Worm (Caenorhabditis elegans) whole organism, L1 larva: ENCODE results near the gene F42F12.4.

Experiments used
- C04F5.9 ChIP-seq: sonication (generic microtip); optimal IDR thresholded peaks from 2 replicates; lab custom pipeline; 2016; ENCODE audit warnings: missing genetic modification characterization, missing compliant biosample characterization
- C16A3.4 ChIP-seq: fragments of 150-350 bp; optimal IDR thresholded peaks from 2 replicates; lab custom pipeline; 2014; ENCODE audit warnings: missing biosample characterization, missing genetic modification characterization
- F16B12.6 ChIP-seq: fragments of 150-350 bp; optimal IDR thresholded peaks from 2 replicates; lab custom pipeline; 2014; ENCODE audit warnings: missing biosample characterization, missing genetic modification characterization
- ama-1 ChIP-seq: fragments of 150-350 bp; optimal IDR thresholded peaks from 2 replicates; lab custom pipeline; 2014
- ceh-63 ChIP-seq: fragments of 200-800 bp; sonication (Bioruptor generic); optimal IDR thresholded peaks from 2 replicates; lab custom pipeline; 2018; ENCODE audit warnings: mild to moderate bottlenecking, missing genetic modification characterization, missing compliant biosample characterization
- ceh-82 ChIP-seq, 3 experiments: fragments of 150-350 bp in 1 of 3; sonication (generic microtip) in 2 of 3; optimal IDR thresholded peaks; 2 replicates each; lab custom pipeline; 2014 to 2017; ENCODE audit warnings: missing biosample characterization in 3 of 3, missing genetic modification characterization in 3 of 3
- ceh-88 ChIP-seq: fragments of 200-800 bp; sonication (Bioruptor generic); IDR thresholded peaks from 2 replicates; pipeline ENCODE4 v1.3.6; 2022; ENCODE audit warnings: missing genetic modification characterization, missing compliant biosample characterization
- ces-1 ChIP-seq: fragments of 150-350 bp; optimal IDR thresholded peaks from 2 replicates; lab custom pipeline; 2014; ENCODE audit warnings: missing biosample characterization, missing genetic modification reagents, missing genetic modification characterization
- dpl-1 ChIP-seq, 3 experiments: fragments of 150-350 bp in 2 of 3; sonication (generic microtip) in 1 of 3; optimal IDR thresholded peaks; 2 replicates each; lab custom pipeline; 2014 to 2017; ENCODE audit warnings: missing biosample characterization in 3 of 3, missing genetic modification characterization in 3 of 3, missing genetic modification reagents in 3 of 3
- dsc-1 ChIP-seq: sonication (generic microtip); optimal IDR thresholded peaks from 2 replicates; lab custom pipeline; 2016; ENCODE audit warnings: mild to moderate bottlenecking, missing genetic modification characterization, missing compliant biosample characterization
- elt-2 ChIP-seq: sonication (generic microtip); optimal IDR thresholded peaks from 2 replicates; lab custom pipeline; 2016; ENCODE audit warnings: missing genetic modification characterization, mild to moderate bottlenecking, inconsistent platforms, missing compliant biosample characterization, missing genetic modification reagents
- elt-3 ChIP-seq, 6 experiments: fragments of 150-350 bp in 1 of 6; sonication (generic microtip); optimal IDR thresholded peaks; 2 replicates each; lab custom pipeline; 2017 to 2018; ENCODE audit warnings: missing biosample characterization in 6 of 6, missing genetic modification characterization in 6 of 6, inconsistent platforms in 1 of 6
- ets-5 ChIP-seq: fragments of 200-800 bp; sonication (Bioruptor generic); IDR thresholded peaks from 2 replicates; pipeline ENCODE4 v1.3.6; 2022; ENCODE audit warnings: missing genetic modification characterization, missing compliant biosample characterization
- fkh-10 ChIP-seq: sonication (generic microtip); optimal IDR thresholded peaks from 2 replicates; lab custom pipeline; 2017; ENCODE audit warnings: missing biosample characterization, missing genetic modification reagents, missing genetic modification characterization
- fkh-8 ChIP-seq: sonication (generic microtip); optimal IDR thresholded peaks from 2 replicates; lab custom pipeline; 2016; ENCODE audit warnings: mild to moderate bottlenecking, missing genetic modification characterization, missing compliant biosample characterization
- hlh-4 ChIP-seq: sonication (generic microtip); optimal IDR thresholded peaks from 2 replicates; lab custom pipeline; 2016; ENCODE audit warnings: mild to moderate bottlenecking, missing genetic modification characterization, missing compliant biosample characterization
- irx-1 ChIP-seq: sonication (generic microtip); optimal IDR thresholded peaks from 2 replicates; lab custom pipeline; 2016; ENCODE audit warnings: missing genetic modification characterization, missing compliant biosample characterization
- isw-1 ChIP-seq: fragments of 200-800 bp; sonication (Bioruptor generic); IDR thresholded peaks from 2 replicates; pipeline ENCODE4 v1.3.6; 2022; ENCODE audit warnings: missing genetic modification characterization, missing compliant biosample characterization
- jun-1 ChIP-seq: fragments of 150-350 bp; optimal IDR thresholded peaks from 2 replicates; lab custom pipeline; 2014; ENCODE audit warnings: missing biosample characterization, missing genetic modification reagents, missing genetic modification characterization
- lir-3 ChIP-seq: sonication (generic microtip); optimal IDR thresholded peaks from 2 replicates; lab custom pipeline; 2016; ENCODE audit warnings: mild to moderate bottlenecking, missing genetic modification characterization, moderate library complexity, missing compliant biosample characterization; ENCODE audit not compliant: poor library complexity
- lsy-2 ChIP-seq, 2 experiments: fragments of 150-350 bp; optimal IDR thresholded peaks; 2 replicates each; lab custom pipeline; 2014; ENCODE audit warnings: missing biosample characterization in 2 of 2, missing genetic modification characterization in 2 of 2
- mdl-1 ChIP-seq, 2 experiments: fragments of 150-350 bp; optimal IDR thresholded peaks; 2 replicates each; lab custom pipeline; 2014 to 2017; ENCODE audit warnings: missing biosample characterization in 2 of 2, missing genetic modification characterization in 2 of 2, inconsistent platforms in 1 of 2
- nhr-11 ChIP-seq: fragments of 150-350 bp; optimal IDR thresholded peaks from 2 replicates; lab custom pipeline; 2014; ENCODE audit warnings: missing biosample characterization, missing genetic modification characterization
- nhr-19 ChIP-seq: fragments of 200-800 bp; sonication (Bioruptor generic); conservative IDR thresholded peaks from 2 replicates; pipeline ENCODE4 v1.3.6; 2022; ENCODE audit warnings: missing genetic modification characterization, missing compliant biosample characterization
- nhr-28 ChIP-seq: fragments of 150-350 bp; optimal IDR thresholded peaks from 2 replicates; lab custom pipeline; 2014; ENCODE audit warnings: missing biosample characterization, missing genetic modification characterization
- nhr-71 ChIP-seq: sonication (generic microtip); optimal IDR thresholded peaks from 2 replicates; lab custom pipeline; 2016; ENCODE audit warnings: mild to moderate bottlenecking, missing genetic modification characterization, moderate library complexity, missing compliant biosample characterization
- nhr-76 ChIP-seq: sonication (generic microtip); optimal IDR thresholded peaks from 2 replicates; lab custom pipeline; 2017; ENCODE audit warnings: missing biosample characterization, missing genetic modification characterization
- nhr-77 ChIP-seq: fragments of 150-350 bp; optimal IDR thresholded peaks from 2 replicates; lab custom pipeline; 2014; ENCODE audit warnings: missing biosample characterization, missing genetic modification characterization
- pag-3 ChIP-seq: sonication (generic microtip); optimal IDR thresholded peaks from 2 replicates; lab custom pipeline; 2017; ENCODE audit warnings: missing genetic modification characterization, mild to moderate bottlenecking, missing compliant biosample characterization, antibody characterized with exemption, borderline replicate concordance; ENCODE audit not compliant: insufficient read depth
- pax-3 ChIP-seq: fragments of 200-800 bp; sonication (Bioruptor generic); optimal IDR thresholded peaks from 2 replicates; lab custom pipeline; 2018; ENCODE audit warnings: mild to moderate bottlenecking, missing genetic modification characterization, moderate library complexity, missing compliant biosample characterization
- snpc-4 ChIP-seq: fragments of 150-350 bp; optimal IDR thresholded peaks from 2 replicates; lab custom pipeline; 2014; ENCODE audit warnings: missing biosample characterization, missing genetic modification characterization
- snu-23 ChIP-seq: sonication (generic microtip); optimal IDR thresholded peaks from 2 replicates; lab custom pipeline; 2016; ENCODE audit warnings: missing genetic modification characterization, missing compliant biosample characterization
- unc-30 ChIP-seq: sonication (generic microtip); optimal IDR thresholded peaks from 2 replicates; lab custom pipeline; 2017; ENCODE audit warnings: missing biosample characterization, missing genetic modification characterization
- unc-86 ChIP-seq: sonication (generic microtip); optimal IDR thresholded peaks from 2 replicates; lab custom pipeline; 2016; ENCODE audit warnings: missing genetic modification characterization, missing compliant biosample characterization
- zip-4 ChIP-seq: fragments of 200-800 bp; sonication (Bioruptor generic); optimal IDR thresholded peaks from 2 replicates; lab custom pipeline; 2018; ENCODE audit warnings: mild to moderate bottlenecking, missing genetic modification characterization, moderate library complexity, missing compliant biosample characterization
- ztf-11 ChIP-seq, 2 experiments: sonication (generic microtip); optimal IDR thresholded peaks; 2 replicates each; lab custom pipeline; 2016 to 2017; ENCODE audit warnings: missing genetic modification characterization in 2 of 2, missing biosample characterization in 1 of 2, missing compliant biosample characterization in 1 of 2
- ztf-4 ChIP-seq: fragments of 150-350 bp; optimal IDR thresholded peaks from 2 replicates; lab custom pipeline; 2014; ENCODE audit warnings: missing biosample characterization, missing genetic modification characterization

F42F12.4 gene

DNA sequence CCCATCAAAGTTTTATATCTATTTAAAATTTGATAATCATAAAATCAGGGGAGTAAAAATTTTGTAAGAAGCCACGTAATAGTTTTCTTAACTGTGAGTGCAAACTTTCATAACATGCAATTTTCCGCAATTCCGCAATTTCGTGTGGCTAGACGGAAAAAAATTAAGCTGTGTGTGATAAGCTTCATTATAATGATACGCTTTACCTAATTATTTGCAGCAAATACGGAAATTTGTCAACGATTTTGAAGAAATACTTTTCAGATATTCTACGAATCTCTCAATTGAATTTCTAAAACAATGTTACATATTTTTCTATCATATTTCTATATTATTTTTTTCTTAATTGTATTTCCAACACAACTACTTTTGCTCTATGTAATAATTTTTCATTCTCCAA, 21.0 kb downstream of the F42F12.4 start, which contains the start of gene srd-46:
Gene srd-46 (plus strand): TSS at position 301 of the 400 bp plus-strand sequence.
- TF ChIP-seq fkh-10 (GFP tag; lab: Kevin White, UChicago) (no peak), C04F5.9 (tag; lab: Kevin White, UChicago) (no peak), nhr-71 (tag; lab: Kevin White, UChicago) (peak; percentile 18)

ce11 chrX:12328676-12329075, 24.1 kb downstream of the F42F12.4 start, which contains the start of gene srd-45:
TSS of gene srd-45 (plus strand) at chrX:12328976.
- TF ChIP-seq C04F5.9 (tag; lab: Kevin White, UChicago), result no peak
- no peak for TF ChIP-seq isw-1 (GFP tag; lab: Robert Waterston, UW)
- TF ChIP-seq ztf-11 (tag; optimal IDR thresholded peaks at IDR 0.05; lab: Kevin White, UChicago), result no peak
- no peak for TF ChIP-seq pag-3 (tag; lab: Kevin White, UChicago)
- no peak for TF ChIP-seq irx-1 (tag; lab: Kevin White, UChicago)
- TF ChIP-seq ama-1, result no peak
- TF ChIP-seq dsc-1 (tag; lab: Kevin White, UChicago), result no peak
- TF ChIP-seq mdl-1 (tag; optimal IDR thresholded peaks at IDR 0.05; lab: Kevin White, UChicago), result no peak
- TF ChIP-seq jun-1 (tag; lab: Kevin White, UChicago), result no peak
- TF ChIP-seq unc-86, result no peak
- no peak for TF ChIP-seq dpl-1 (GFP tag; optimal IDR thresholded peaks at IDR 0.05; lab: Kevin White, UChicago)
- no peak for TF ChIP-seq nhr-77 (tag; lab: Kevin White, UChicago)
- no peak for TF ChIP-seq ztf-4
- TF ChIP-seq unc-30 (tag; lab: Kevin White, UChicago), result no peak
- no peak for TF ChIP-seq nhr-11 (tag; lab: Kevin White, UChicago)
- no peak for TF ChIP-seq fkh-8 (tag; lab: Kevin White, UChicago)
- no peak for TF ChIP-seq zip-4 (GFP tag; lab: Kevin White, UChicago)

DNA sequence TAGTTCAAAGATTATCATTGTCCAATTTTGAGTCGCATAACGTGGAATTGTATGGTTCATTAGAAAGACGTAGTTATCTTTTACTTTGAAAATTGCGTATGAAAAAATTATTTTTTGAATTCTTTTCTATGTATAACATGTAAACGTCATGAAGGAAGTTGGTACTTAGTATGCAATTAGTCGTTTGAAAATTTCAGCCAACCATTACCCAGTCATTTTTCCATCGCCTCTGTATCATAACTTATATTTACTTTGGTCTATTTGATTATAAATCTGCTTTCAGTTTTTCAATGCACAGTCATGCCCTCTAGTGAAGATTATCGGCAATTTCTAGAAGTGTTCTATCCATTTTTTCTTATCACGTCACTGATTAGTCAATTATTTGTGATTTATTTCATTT, 26.3 kb downstream of the F42F12.4 start, which contains the start of gene srd-41:
Gene srd-41 (plus strand): TSS at position 301 of the 400 bp plus-strand sequence.
- no peak for TF ChIP-seq unc-86
- TF ChIP-seq nhr-77 (tag; lab: Kevin White, UChicago), result no peak
- TF ChIP-seq C16A3.4 (tag; lab: Kevin White, UChicago), result no peak
- TF ChIP-seq nhr-11 (tag; lab: Kevin White, UChicago), result no peak
- TF ChIP-seq nhr-28, result no peak
- no peak for TF ChIP-seq zip-4 (GFP tag; lab: Kevin White, UChicago)
- TF ChIP-seq dpl-1 (GFP tag; optimal IDR thresholded peaks at IDR 0.05; lab: Kevin White, UChicago), result no peak
- TF ChIP-seq lsy-2 (tag; optimal IDR thresholded peaks at IDR 0.05; lab: Kevin White, UChicago), result no peak
- TF ChIP-seq ceh-82 (tag; optimal IDR thresholded peaks at IDR 0.05; lab: Kevin White, UChicago), result no peak
- no peak for TF ChIP-seq snpc-4
- no peak for TF ChIP-seq nhr-76 (tag; lab: Kevin White, UChicago)

DNA sequence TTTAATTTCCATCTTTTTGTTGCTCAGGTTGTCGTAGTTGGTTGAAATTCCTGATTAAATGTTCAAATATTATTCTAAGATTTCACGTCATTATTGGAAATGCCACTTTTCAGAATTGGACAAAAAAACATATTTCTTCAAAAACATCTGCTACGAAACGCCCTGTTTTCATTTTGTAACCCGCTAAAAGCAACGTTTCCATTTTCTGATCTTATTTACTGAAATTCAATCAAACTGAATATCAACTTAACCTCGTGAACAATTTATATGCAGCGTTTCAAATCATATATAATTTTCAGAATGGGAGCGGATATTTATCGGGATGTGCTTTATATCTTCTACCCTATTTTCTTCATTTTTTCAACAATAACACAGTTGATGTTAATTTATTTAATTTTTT, 29.3 kb downstream of the F42F12.4 start, which contains the start of gene srd-40:
Gene srd-40 (plus strand): TSS at position 301 of the 400 bp plus-strand sequence.
- peak; percentile 19 for TF ChIP-seq hlh-4 (tag; lab: Kevin White, UChicago)
- no peak for TF ChIP-seq pax-3
- TF ChIP-seq snu-23 (GFP tag; lab: Kevin White, UChicago), result no peak
- TF ChIP-seq nhr-76 (tag; lab: Kevin White, UChicago), result no peak
- no peak for TF ChIP-seq ceh-88 (GFP tag; lab: Robert Waterston, UW)
- no peak for TF ChIP-seq elt-2 (tag; lab: Kevin White, UChicago)
- TF ChIP-seq ets-5 (GFP tag; lab: Robert Waterston, UW), result no peak
- TF ChIP-seq ceh-63 (GFP tag; lab: Kevin White, UChicago), result no peak
- no peak for TF ChIP-seq lsy-2 (tag; optimal IDR thresholded peaks at IDR 0.05; lab: Kevin White, UChicago)
- TF ChIP-seq lir-3 (tag; lab: Kevin White, UChicago), result no peak
- no peak for TF ChIP-seq nhr-19 (GFP tag; lab: Robert Waterston, UW)
- peak; percentile 44 for TF ChIP-seq fkh-8 (tag; lab: Kevin White, UChicago)
- TF ChIP-seq F16B12.6 (tag; lab: Kevin White, UChicago), result no peak
- no peak for TF ChIP-seq pag-3 (tag; lab: Kevin White, UChicago)
- no peak for TF ChIP-seq ces-1 (GFP tag; lab: Kevin White, UChicago)
- TF ChIP-seq dpl-1 (GFP tag; optimal IDR thresholded peaks at IDR 0.05; lab: Kevin White, UChicago), result no peak
- TF ChIP-seq elt-3 (tag; optimal IDR thresholded peaks at IDR 0.05; lab: Kevin White, UChicago), result no peak
